Fruit fly (Drosophila melanogaster): Measurements from ENCODE around the gene PIG-T.

DNA sequence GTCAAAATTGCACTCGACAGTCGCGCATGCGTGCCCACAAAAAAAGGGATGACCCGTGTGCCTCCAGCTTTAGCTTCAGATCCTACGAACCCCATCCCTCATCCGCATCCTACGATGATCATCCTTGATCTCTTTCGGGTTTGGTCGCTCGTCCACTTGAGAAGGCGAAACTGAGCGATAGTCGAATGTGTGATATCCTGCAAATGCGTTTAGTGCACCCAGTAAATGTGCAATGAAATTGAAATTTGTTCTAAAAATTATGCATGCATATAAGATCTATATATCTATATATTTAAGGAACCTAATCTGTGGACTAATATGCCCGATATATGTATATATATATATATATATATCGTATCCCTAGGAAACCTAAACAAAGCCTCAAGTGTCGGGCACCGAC, 37.2 kb upstream of the PIG-T start:
- TF ChIP-seq ttk (optimal IDR thresholded peaks at IDR 0.05) (no peak), insv (optimal IDR thresholded peaks at IDR 0.05) (no peak), Myc (optimal IDR thresholded peaks at IDR 0.05) (no peak), psq (optimal IDR thresholded peaks at IDR 0.05) (no peak), Sin3A (optimal IDR thresholded peaks at IDR 0.05) (no peak), h (optimal IDR thresholded peaks at IDR 0.05) (no peak)

All from Kc167 (cell line).